Worm (Caenorhabditis elegans): ENCODE measurements around the gene C14B1.12.
A peak's percentile ranks its signal among the peaks of the same experiment; 100 is the strongest.

DNA sequence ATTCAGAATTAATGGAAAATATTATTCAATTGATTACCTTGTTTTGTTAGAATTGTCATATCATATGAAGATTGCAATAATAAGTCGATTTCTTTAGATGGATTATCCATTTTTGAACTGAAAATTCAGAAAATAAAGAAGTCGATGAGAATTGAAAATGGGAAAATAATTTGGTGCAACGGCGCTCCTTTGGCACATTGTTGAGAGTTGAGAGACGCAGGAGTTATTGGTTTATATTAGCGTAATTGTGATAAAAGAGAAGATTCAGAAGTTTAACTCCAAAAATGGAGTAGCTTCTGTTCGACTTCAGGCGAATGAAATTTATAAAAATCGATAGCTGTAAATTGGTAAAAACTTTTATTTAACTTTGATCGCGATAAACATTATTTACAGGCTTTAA is 5.2 kb downstream of the C14B1.12 start, which contains the start of gene C14B1.8:
- no peak for TF ChIP-seq nhr-6 (tag; optimal IDR thresholded peaks at IDR 0.05)
- TF ChIP-seq gei-8 (GFP tag; optimal IDR thresholded peaks at IDR 0.05) = no peak
- TF ChIP-seq daf-19 (GFP tag; conservative IDR thresholded peaks at IDR 0.05) = no peak
- no peak for TF ChIP-seq fkh-10 (GFP tag; optimal IDR thresholded peaks at IDR 0.05)
- TF ChIP-seq ama-1 (optimal IDR thresholded peaks at IDR 0.05) = peak; percentile 14
- TF ChIP-seq hlh-30 (tag; optimal IDR thresholded peaks at IDR 0.05; ENCODE audit: insufficient read depth) = no peak
- no peak for TF ChIP-seq snpc-4 (tag; optimal IDR thresholded peaks at IDR 0.05)
- TF ChIP-seq unc-39 (tag; optimal IDR thresholded peaks at IDR 0.05) = no peak
- no peak for TF ChIP-seq daf-12 (tag; optimal IDR thresholded peaks at IDR 0.05)
- no peak for TF ChIP-seq nhr-76 (tag; optimal IDR thresholded peaks at IDR 0.05)

Data from whole organism, L4 larva.